Worm (Caenorhabditis elegans): ENCODE measurements around the gene F56C3.10.
A peak's percentile ranks its signal among the peaks of the same experiment; 100 is the strongest.

- TF ChIP-seq pha-4 (GFP tag; IDR thresholded peaks at IDR 0.05) (no peak), pha-4 (tag; optimal IDR thresholded peaks at IDR 0.05) (no peak), mep-1 (tag; optimal IDR thresholded peaks at IDR 0.05) (no peak), set-16 (GFP tag; IDR thresholded peaks at IDR 0.05) (peak; percentile 39; the same call in 1 of the 2 replicates), nhr-28 (tag; optimal IDR thresholded peaks at IDR 0.05) (no peak), lin-39 (tag; optimal IDR thresholded peaks at IDR 0.05) (no peak), snpc-4 (tag; optimal IDR thresholded peaks at IDR 0.05) (no peak), rbr-2 (tag; optimal IDR thresholded peaks at IDR 0.05) (no peak)
Observed at ce11 chrX:1386893-1387367, 5.5 kb upstream of the F56C3.10 start, which contains the start of gene F56C3.1.

Data from whole organism, L4 larva.